Fruit fly (Drosophila melanogaster) whole organism, prepupa: Measurements from ENCODE around the gene CG5382.
A peak's percentile ranks its signal among the peaks of the same experiment; 100 is the strongest.

Experiments used
- Blimp-1 ChIP-seq: fragments of 200-800 bp; sonication (Bioruptor generic); optimal IDR thresholded peaks from 3 replicates; lab custom pipeline; 2017; ENCODE audit warnings: missing biosample characterization, missing genetic modification characterization, mild to moderate bottlenecking, moderate library complexity, missing genetic modification reagents
- CG10631 ChIP-seq: fragments of 200-800 bp; sonication (Bioruptor generic); optimal IDR thresholded peaks from 2 replicates; lab custom pipeline; 2016; ENCODE audit warnings: missing biosample characterization, missing genetic modification characterization
- CG10669 ChIP-seq: fragments of 200-800 bp; sonication (Bioruptor generic); optimal IDR thresholded peaks from 3 replicates; lab custom pipeline; 2018; ENCODE audit warnings: missing biosample characterization, mild to moderate bottlenecking, missing genetic modification characterization, moderate library complexity
- CG11762 ChIP-seq: fragments of 200-800 bp; sonication (Bioruptor generic); optimal IDR thresholded peaks from 3 replicates; lab custom pipeline; 2016; ENCODE audit warnings: missing biosample characterization, missing genetic modification characterization; ENCODE audit not compliant: insufficient read depth
- CG11902 ChIP-seq: fragments of 200-800 bp; sonication (Bioruptor generic); optimal IDR thresholded peaks from 3 replicates; lab custom pipeline; 2016; ENCODE audit warnings: missing biosample characterization, missing genetic modification characterization
- CG15336 ChIP-seq: fragments of 200-800 bp; sonication (Bioruptor generic); IDR thresholded peaks from 2 replicates; pipeline ENCODE4 v1.3.6; 2022; ENCODE audit warnings: missing biosample characterization, missing genetic modification characterization
- CG1621 ChIP-seq: fragments of 200-800 bp; sonication (Bioruptor generic); optimal IDR thresholded peaks from 3 replicates; lab custom pipeline; 2018; ENCODE audit warnings: missing biosample characterization, mild to moderate bottlenecking, missing genetic modification characterization
- CG31627 ChIP-seq: fragments of 200-800 bp; sonication (Bioruptor generic); optimal IDR thresholded peaks from 3 replicates; lab custom pipeline; 2016; ENCODE audit warnings: missing biosample characterization, missing genetic modification characterization
- CG32006 ChIP-seq: fragments of 200-800 bp; sonication (Bioruptor generic); optimal IDR thresholded peaks from 3 replicates; lab custom pipeline; 2017; ENCODE audit warnings: missing biosample characterization, mild to moderate bottlenecking, missing genetic modification characterization
- CG34406 ChIP-seq: fragments of 200-800 bp; sonication (Bioruptor generic); optimal IDR thresholded peaks from 3 replicates; lab custom pipeline; 2016; ENCODE audit warnings: missing biosample characterization, missing genetic modification characterization
- CG3919 ChIP-seq: fragments of 200-800 bp; sonication (Bioruptor generic); optimal IDR thresholded peaks from 3 replicates; lab custom pipeline; 2016; ENCODE audit warnings: missing biosample characterization, missing genetic modification characterization
- CG6163 ChIP-seq: fragments of 200-800 bp; sonication (Bioruptor generic); IDR thresholded peaks from 3 replicates; pipeline ENCODE4 v1.3.6; 2022; ENCODE audit warnings: missing biosample characterization, missing genetic modification characterization
- CG6276 ChIP-seq: fragments of 200-800 bp; sonication (Bioruptor generic); optimal IDR thresholded peaks from 2 replicates; lab custom pipeline; 2017; ENCODE audit warnings: missing biosample characterization, mild to moderate bottlenecking, missing genetic modification characterization
- CG6808 ChIP-seq: fragments of 200-800 bp; sonication (Bioruptor generic); optimal IDR thresholded peaks from 3 replicates; lab custom pipeline; 2017; ENCODE audit warnings: missing biosample characterization, missing genetic modification characterization, mild to moderate bottlenecking, moderate library complexity, missing genetic modification reagents
- CG7368 ChIP-seq: fragments of 200-800 bp; sonication (Bioruptor generic); optimal IDR thresholded peaks from 3 replicates; lab custom pipeline; 2016; ENCODE audit warnings: missing biosample characterization, missing genetic modification characterization
- CG8319 ChIP-seq: fragments of 200-800 bp; sonication (Bioruptor generic); optimal IDR thresholded peaks from 3 replicates; lab custom pipeline; 2016; ENCODE audit warnings: missing biosample characterization, missing genetic modification characterization
- CG8632 ChIP-seq: fragments of 200-800 bp; sonication (Bioruptor generic); optimal IDR thresholded peaks from 3 replicates; lab custom pipeline; 2016; ENCODE audit warnings: missing biosample characterization, missing genetic modification characterization
- Eip75B ChIP-seq: fragments of 200-800 bp; sonication (Bioruptor generic); optimal IDR thresholded peaks from 3 replicates; lab custom pipeline; 2016; ENCODE audit warnings: missing biosample characterization, missing genetic modification characterization
- Eip78C ChIP-seq: fragments of 200-800 bp; sonication (Bioruptor generic); peaks from one replicate; lab custom pipeline; 2016; ENCODE audit warnings: missing biosample characterization, missing genetic modification characterization
- Ets96B ChIP-seq: fragments of 200-800 bp; optimal IDR thresholded peaks from 2 replicates; lab custom pipeline; 2019; ENCODE audit warnings: missing biosample characterization, mild to moderate bottlenecking, missing genetic modification characterization, moderate library complexity
- Gug ChIP-seq: fragments of 200-800 bp; sonication (Bioruptor generic); IDR thresholded peaks from 2 replicates; pipeline ENCODE4 v1.3.6; 2022; ENCODE audit warnings: missing biosample characterization, missing genetic modification characterization
- Hr39 ChIP-seq: fragments of 200-800 bp; sonication (Bioruptor generic); optimal IDR thresholded peaks from 2 replicates; lab custom pipeline; 2016; ENCODE audit warnings: missing biosample characterization, missing genetic modification characterization
- Lpt ChIP-seq: fragments of 200-800 bp; sonication (Bioruptor generic); optimal IDR thresholded peaks from 3 replicates; lab custom pipeline; 2016; ENCODE audit warnings: missing biosample characterization, missing genetic modification characterization
- Met ChIP-seq: fragments of 200-800 bp; sonication (Bioruptor generic); optimal IDR thresholded peaks from 3 replicates; lab custom pipeline; 2016; ENCODE audit warnings: missing biosample characterization, missing genetic modification characterization
- Smox ChIP-seq: fragments of 200-800 bp; sonication (Bioruptor generic); optimal IDR thresholded peaks from 3 replicates; lab custom pipeline; 2016; ENCODE audit warnings: missing biosample characterization, missing genetic modification characterization
- Sox102F ChIP-seq: fragments of 200-800 bp; sonication (Bioruptor generic); optimal IDR thresholded peaks from 2 replicates; lab custom pipeline; 2016; ENCODE audit warnings: missing biosample characterization, mild to moderate bottlenecking, missing genetic modification characterization
- Sox14 ChIP-seq: fragments of 200-800 bp; sonication (Bioruptor generic); optimal IDR thresholded peaks from 3 replicates; lab custom pipeline; 2016; ENCODE audit warnings: missing biosample characterization, missing genetic modification characterization
- Sox15 ChIP-seq: fragments of 200-800 bp; sonication (Bioruptor generic); optimal IDR thresholded peaks from 3 replicates; lab custom pipeline; 2016; ENCODE audit warnings: missing biosample characterization, missing genetic modification characterization
- achi ChIP-seq: fragments of 200-800 bp; sonication (Bioruptor generic); optimal IDR thresholded peaks from 3 replicates; lab custom pipeline; 2016; ENCODE audit warnings: missing biosample characterization, missing genetic modification characterization
- cyc ChIP-seq: fragments of 200-800 bp; sonication (Bioruptor generic); optimal IDR thresholded peaks from 3 replicates; lab custom pipeline; 2016; ENCODE audit warnings: missing biosample characterization, missing genetic modification characterization
- dac ChIP-seq: fragments of 200-800 bp; sonication (Bioruptor generic); optimal IDR thresholded peaks from 2 replicates; lab custom pipeline; 2017; ENCODE audit warnings: missing biosample characterization, mild to moderate bottlenecking, missing genetic modification characterization
- eg ChIP-seq: fragments of 200-800 bp; sonication (Bioruptor generic); IDR thresholded peaks from 3 replicates; pipeline ENCODE4 v1.3.6; 2022; ENCODE audit warnings: missing biosample characterization, missing genetic modification characterization
- fd85E ChIP-seq: fragments of 200-800 bp; sonication (Bioruptor generic); optimal IDR thresholded peaks from 3 replicates; lab custom pipeline; 2016; ENCODE audit warnings: missing biosample characterization, missing genetic modification characterization
- fkh ChIP-seq: fragments of 200-800 bp; sonication (Bioruptor generic); optimal IDR thresholded peaks from 3 replicates; lab custom pipeline; 2017; ENCODE audit warnings: missing biosample characterization, mild to moderate bottlenecking, missing genetic modification characterization, moderate library complexity
- lz ChIP-seq: fragments of 200-800 bp; sonication (Bioruptor generic); optimal IDR thresholded peaks from 3 replicates; lab custom pipeline; 2016; ENCODE audit warnings: missing biosample characterization, missing genetic modification characterization
- net ChIP-seq: fragments of 200-800 bp; sonication (Bioruptor generic); optimal IDR thresholded peaks from 3 replicates; lab custom pipeline; 2016; ENCODE audit warnings: missing biosample characterization, missing genetic modification characterization
- pdm3 ChIP-seq: fragments of 200-800 bp; sonication (Bioruptor generic); optimal IDR thresholded peaks from 3 replicates; lab custom pipeline; 2016; ENCODE audit warnings: missing biosample characterization, missing genetic modification characterization
- spab ChIP-seq: fragments of 200-800 bp; sonication (Bioruptor generic); optimal IDR thresholded peaks from 2 replicates; lab custom pipeline; 2017; ENCODE audit warnings: missing biosample characterization, mild to moderate bottlenecking, missing genetic modification characterization, missing genetic modification reagents
- ss ChIP-seq, 2 experiments: fragments of 200-800 bp; sonication (Bioruptor generic); optimal IDR thresholded peaks; 2 replicates in 1 of 2; 3 replicates in 1 of 2; lab custom pipeline; 2017 to 2018; ENCODE audit warnings: mild to moderate bottlenecking in 2 of 2, missing biosample characterization in 2 of 2, missing genetic modification characterization in 2 of 2, moderate library complexity in 1 of 2
- svp ChIP-seq: fragments of 200-800 bp; sonication (Bioruptor generic); peaks from one replicate; lab custom pipeline; 2016; ENCODE audit warnings: missing biosample characterization, missing genetic modification characterization
- vri ChIP-seq: fragments of 200-800 bp; sonication (Bioruptor generic); optimal IDR thresholded peaks from 3 replicates; lab custom pipeline; 2016; ENCODE audit warnings: missing biosample characterization, mild to moderate bottlenecking, missing genetic modification characterization

CG5382 gene

DNA sequence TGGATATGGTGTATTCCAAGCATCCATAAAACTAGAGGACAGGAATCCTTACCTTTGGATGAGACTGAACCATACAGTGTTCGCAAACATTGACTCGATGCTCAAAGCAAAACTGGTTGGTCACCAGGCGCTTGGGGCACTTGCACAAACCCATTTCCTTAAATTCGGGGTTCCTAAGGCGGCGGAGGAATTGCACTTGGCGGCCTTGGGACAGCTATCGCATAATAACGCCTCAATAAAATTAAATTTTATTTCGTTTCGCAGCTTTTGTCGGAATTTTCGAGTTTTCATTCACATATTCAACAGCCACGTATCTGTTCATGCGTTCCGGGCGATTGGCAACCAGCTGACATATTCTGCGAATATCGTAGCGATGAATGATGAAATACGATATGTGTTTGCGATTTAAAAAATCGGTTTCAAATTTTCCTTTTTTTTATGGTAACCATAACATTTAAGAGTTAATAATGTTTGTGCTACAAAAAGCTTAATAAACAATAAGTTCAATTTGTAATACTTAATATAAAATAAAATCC is at the start of gene CG5382:
CG5382 (minus strand) TSS at position 324 of the 536 bp plus-strand sequence.
- TF ChIP-seq spab (GFP tag; lab: Kevin White, UChicago) = no peak
- TF ChIP-seq CG31627 (GFP tag; lab: Kevin White, UChicago) = no peak
- no peak for TF ChIP-seq CG6808 (GFP tag; lab: Kevin White, UChicago)
- no peak for TF ChIP-seq CG8319 (GFP tag; lab: Kevin White, UChicago)
- TF ChIP-seq Sox14 = no peak
- TF ChIP-seq Smox (GFP tag; lab: Kevin White, UChicago) = no peak
- TF ChIP-seq fkh (GFP tag; lab: Kevin White, UChicago) = no peak
- TF ChIP-seq CG7368 (GFP tag; lab: Kevin White, UChicago) = no peak
- no peak for TF ChIP-seq CG10631
- no peak for TF ChIP-seq CG11902 (GFP tag; lab: Kevin White, UChicago)
- TF ChIP-seq, all 60 proteins: peak for 0

DNA sequence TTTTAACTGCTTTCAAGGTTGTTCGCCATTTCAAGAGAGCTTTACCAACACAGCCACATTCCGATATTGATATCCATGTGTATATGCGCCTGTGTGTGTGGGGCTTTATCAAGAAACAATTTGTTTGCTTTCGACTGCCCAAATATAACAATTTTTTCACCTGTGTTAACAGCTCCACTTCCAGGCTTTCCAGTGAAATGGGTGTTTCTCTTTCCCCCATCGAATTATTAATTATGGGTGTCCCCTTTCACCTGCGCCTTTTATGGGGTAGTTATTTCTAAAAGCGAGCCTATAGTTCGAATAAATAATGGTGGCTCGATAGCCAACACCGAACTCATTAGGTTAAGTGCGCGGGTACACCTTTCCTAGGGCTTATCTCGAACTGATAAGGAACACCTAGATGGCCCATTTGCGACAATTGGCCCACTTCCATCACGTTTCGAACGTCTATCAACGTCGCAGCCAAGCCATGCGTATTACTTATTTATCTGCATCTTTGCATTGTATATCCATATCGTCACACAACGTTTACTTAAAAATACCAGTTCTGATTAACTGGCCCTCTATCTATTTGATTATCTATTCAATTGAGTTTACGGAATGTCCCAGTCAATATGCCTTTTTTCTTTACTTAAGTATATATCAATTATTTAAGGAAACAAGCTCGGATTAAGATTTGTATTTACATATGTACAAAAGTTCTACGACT is 46.2 kb upstream of the CG5382 start:
- no peak for TF ChIP-seq CG6276 (GFP tag; lab: Kevin White, UChicago)
- TF ChIP-seq Eip75B (GFP tag; lab: Kevin White, UChicago) = no peak
- peak; percentile 73 for TF ChIP-seq svp (GFP tag; lab: Kevin White, UChicago)
- TF ChIP-seq Eip78C (GFP tag; lab: Kevin White, UChicago) = peak; percentile 27
- TF ChIP-seq vri (GFP tag; lab: Kevin White, UChicago) = peak; percentile 27
- TF ChIP-seq Sox102F (GFP tag; lab: Kevin White, UChicago) = no peak
- TF ChIP-seq fkh (GFP tag; lab: Kevin White, UChicago) = peak; percentile 86
- no peak for TF ChIP-seq ss (GFP tag; optimal IDR thresholded peaks at IDR 0.05; lab: Kevin White, UChicago)
- TF ChIP-seq pdm3 = no peak
- no peak for TF ChIP-seq CG31627 (GFP tag; lab: Kevin White, UChicago)
- TF ChIP-seq CG32006 = no peak

DNA sequence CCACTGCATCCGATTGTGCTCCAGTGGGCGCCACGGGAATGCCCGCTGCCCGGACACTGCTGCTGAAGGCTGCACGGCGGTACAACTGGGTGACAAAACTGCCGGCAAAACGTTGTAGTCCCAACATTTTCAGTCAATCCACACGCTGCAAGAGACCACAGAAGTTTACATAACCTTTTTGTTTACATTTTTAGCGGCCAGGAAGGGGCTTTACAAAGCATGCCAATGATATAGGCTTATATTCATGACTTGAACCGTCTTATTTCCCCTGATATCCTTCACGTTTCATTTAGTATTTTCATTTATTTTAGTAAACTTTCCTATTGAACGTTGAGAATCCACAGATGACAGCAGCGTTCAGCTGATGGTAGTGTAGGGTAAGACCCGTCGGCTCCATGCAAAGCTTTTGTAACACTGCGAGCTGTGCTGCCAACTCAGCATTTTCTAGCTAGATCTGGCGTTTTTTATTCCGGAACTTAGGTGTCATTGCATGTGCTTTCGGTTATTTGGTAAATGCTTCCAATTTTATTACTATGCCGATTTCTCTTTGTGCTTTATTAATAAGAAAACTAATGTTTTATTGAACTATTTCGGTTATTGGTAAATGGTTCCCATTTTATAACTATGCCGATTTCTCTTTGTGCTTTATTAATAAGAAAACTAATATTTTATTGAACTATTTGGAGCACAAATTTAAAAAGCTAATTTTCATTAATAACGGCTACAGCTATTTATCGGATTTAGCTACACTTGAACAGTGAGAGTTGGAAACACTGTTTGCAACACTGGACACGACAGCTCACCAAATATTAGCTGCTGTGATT is 45.0 kb upstream of the CG5382 start, which contains the start of the genes CG13850 and lqfR:
CG13850 (minus strand) TSS at position 379 of the 824 bp plus-strand sequence.
lqfR (plus strand) TSS at position 765 of the 824 bp plus-strand sequence.
- TF ChIP-seq achi (GFP tag; lab: Kevin White, UChicago) (peak; percentile 79), Gug (GFP tag; lab: Robert Waterston, UW) (0 out of 2 replicates have a peak, but pooled peaks have one; percentile 31), ss (GFP tag; optimal IDR thresholded peaks at IDR 0.05; lab: Kevin White, UChicago) (no peak), CG11762 (peak; percentile 62), vri (GFP tag; lab: Kevin White, UChicago) (peak; percentile 43), net (GFP tag; lab: Kevin White, UChicago) (peak; percentile 55), Blimp-1 (GFP tag; lab: Kevin White, UChicago) (peak; percentile 50), Sox14 (peak; percentile 79), CG8632 (GFP tag; lab: Kevin White, UChicago) (peak; percentile 71), Smox (GFP tag; lab: Kevin White, UChicago) (peak; percentile 72), CG10669 (GFP tag; lab: Kevin White, UChicago) (no peak), Eip75B (GFP tag; lab: Kevin White, UChicago) (peak; percentile 79), cyc (GFP tag; lab: Kevin White, UChicago) (peak; percentile 82), Ets96B (tag; lab: Kevin White, UChicago) (peak; percentile 6), fkh (GFP tag; lab: Kevin White, UChicago) (peak; percentile 64), svp (GFP tag; lab: Kevin White, UChicago) (peak; percentile 88), CG10631 (peak; percentile 80), dac (no peak), eg (GFP tag; lab: Robert Waterston, UW) (peak; percentile 47; the same call in 2 of the 3 replicates), lz (GFP tag; lab: Kevin White, UChicago) (peak; percentile 81), CG11902 (GFP tag; lab: Kevin White, UChicago) (peak; percentile 72), Lpt (peak; percentile 39), Met (GFP tag; lab: Kevin White, UChicago) (peak; percentile 77), CG6163 (GFP tag; lab: Robert Waterston, UW) (peak; percentile 61; the same call in 1 of the 3 replicates), CG3919 (GFP tag; lab: Kevin White, UChicago) (peak; percentile 74), CG34406 (GFP tag; lab: Kevin White, UChicago) (peak; percentile 65), CG1621 (no peak), fd85E (GFP tag; lab: Kevin White, UChicago) (peak; percentile 38), CG15336 (GFP tag; lab: Robert Waterston, UW) (no peak), Sox15 (GFP tag; lab: Kevin White, UChicago) (peak; percentile 70), CG6808 (GFP tag; lab: Kevin White, UChicago) (no peak), pdm3 (peak; percentile 84), Hr39 (GFP tag; lab: Kevin White, UChicago) (peak; percentile 80), CG7368 (GFP tag; lab: Kevin White, UChicago) (no peak), CG31627 (GFP tag; lab: Kevin White, UChicago) (peak; percentile 83), CG8319 (GFP tag; lab: Kevin White, UChicago) (peak; percentile 69)
